Fruit fly (Drosophila melanogaster): ENCODE data around the gene Sfp24Bd.

Gene Sfp24Bd

DNA sequence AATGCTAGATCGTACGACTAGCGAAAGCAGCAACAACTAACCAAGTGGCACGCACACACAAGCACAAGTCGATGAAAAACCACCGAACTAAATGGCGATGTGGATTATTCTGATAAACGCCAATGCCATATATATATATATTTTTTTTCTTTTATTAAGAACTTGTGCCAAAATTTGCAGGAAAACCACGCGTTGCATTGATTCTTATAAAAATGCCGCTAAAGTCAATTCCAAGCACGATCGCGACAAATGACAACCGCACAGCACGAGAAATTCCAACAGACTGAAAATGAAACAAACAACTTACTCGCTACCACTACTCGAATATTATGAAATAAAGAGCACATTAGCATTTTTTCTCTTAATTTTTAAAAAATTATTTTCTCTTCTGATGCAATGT is 12.3 kb downstream of the Sfp24Bd start, which contains the start of gene for (continued):
- TF ChIP-seq CG7786 (GFP tag; optimal IDR thresholded peaks at IDR 0.05): no peak
- TF ChIP-seq bbx (GFP tag; IDR thresholded peaks at IDR 0.05; ENCODE audit: partially characterized antibody): peak; percentile 21; the same call in 1 of the 2 replicates
- no peak for TF ChIP-seq gem (tag; optimal IDR thresholded peaks at IDR 0.05)
- TF ChIP-seq CG9609 (GFP tag; optimal IDR thresholded peaks at IDR 0.05): no peak
- peak; percentile 17; the same call in 1 of the 3 replicates for TF ChIP-seq ci (GFP tag; IDR thresholded peaks at IDR 0.05)
- no peak for TF ChIP-seq lov (optimal IDR thresholded peaks at IDR 0.05)
- TF ChIP-seq lov (GFP tag; IDR thresholded peaks at IDR 0.05): no peak
- no peak for TF ChIP-seq CG11093 (GFP tag; IDR thresholded peaks at IDR 0.05)
- peak; percentile 50 for TF ChIP-seq Med (GFP tag)
- TF ChIP-seq Taf1 (GFP tag; IDR thresholded peaks at IDR 0.05): no peak
- TF ChIP-seq CG10366 (GFP tag; IDR thresholded peaks at IDR 0.05): no peak
- no peak for TF ChIP-seq da (GFP tag; optimal IDR thresholded peaks at IDR 0.05)
- no peak for TF ChIP-seq CG4730 (GFP tag; IDR thresholded peaks at IDR 0.05)
- TF ChIP-seq CG34422 (GFP tag; IDR thresholded peaks at IDR 0.05): peak; percentile 40; the same call in 1 of the 3 replicates
- TF ChIP-seq Neu2 (GFP tag; optimal IDR thresholded peaks at IDR 0.05; ENCODE audit: borderline replicate concordance): no peak
- TF ChIP-seq aop (GFP tag; IDR thresholded peaks at IDR 0.05): no peak
- TF ChIP-seq Ssrp (tag; optimal IDR thresholded peaks at IDR 0.05): no peak
- no peak for TF ChIP-seq Atf3 (GFP tag; optimal IDR thresholded peaks at IDR 0.05)
- TF ChIP-seq cwo (GFP tag; optimal IDR thresholded peaks at IDR 0.05): no peak
- TF ChIP-seq Dek (tag; optimal IDR thresholded peaks at IDR 0.05): no peak
- no peak for TF ChIP-seq jing (GFP tag; optimal IDR thresholded peaks at IDR 0.05)
- TF ChIP-seq bsh (GFP tag; optimal IDR thresholded peaks at IDR 0.05): no peak
- TF ChIP-seq grau (tag; optimal IDR thresholded peaks at IDR 0.05): no peak
- no peak for TF ChIP-seq H2.0 (GFP tag; IDR thresholded peaks at IDR 0.05)
- TF ChIP-seq fd64A (GFP tag; optimal IDR thresholded peaks at IDR 0.05): no peak
- TF ChIP-seq CG18011 (GFP tag; optimal IDR thresholded peaks at IDR 0.05): no peak
- TF ChIP-seq scrt (GFP tag; optimal IDR thresholded peaks at IDR 0.05): no peak
- no peak for TF ChIP-seq CG31224 (GFP tag; IDR thresholded peaks at IDR 0.05)
- TF ChIP-seq CG7928 (GFP tag; optimal IDR thresholded peaks at IDR 0.05): no peak
- TF ChIP-seq CG3838 (GFP tag; optimal IDR thresholded peaks at IDR 0.05): no peak
- TF ChIP-seq CG9932 (GFP tag; IDR thresholded peaks at IDR 0.05): no peak
- no peak for TF ChIP-seq Dp (GFP tag; optimal IDR thresholded peaks at IDR 0.05)
- no peak for TF ChIP-seq Hsf (GFP tag; optimal IDR thresholded peaks at IDR 0.05)
- TF ChIP-seq Kr (GFP tag; optimal IDR thresholded peaks at IDR 0.05): no peak
- no peak for TF ChIP-seq CG12104 (GFP tag; optimal IDR thresholded peaks at IDR 0.05)
- no peak for TF ChIP-seq ftz-f1 (GFP tag; optimal IDR thresholded peaks at IDR 0.05)
- TF ChIP-seq nerfin-1 (tag; optimal IDR thresholded peaks at IDR 0.05): no peak
- no peak for TF ChIP-seq CG18476 (GFP tag; optimal IDR thresholded peaks at IDR 0.05)
- TF ChIP-seq CG17359 (tag; optimal IDR thresholded peaks at IDR 0.05): no peak
- peak; percentile 6; the same call in 1 of the 3 replicates for TF ChIP-seq row (GFP tag; IDR thresholded peaks at IDR 0.05)
- peak; percentile 9; the same call in 1 of the 2 replicates for TF ChIP-seq CG13287 (GFP tag; IDR thresholded peaks at IDR 0.05; ENCODE audit: partially characterized antibody)
- TF ChIP-seq hkb (optimal IDR thresholded peaks at IDR 0.05): no peak
- no peak for TF ChIP-seq hkb (GFP tag; IDR thresholded peaks at IDR 0.05)
- no peak for TF ChIP-seq CG8089 (GFP tag; optimal IDR thresholded peaks at IDR 0.05)
- TF ChIP-seq gfzf (GFP tag; optimal IDR thresholded peaks at IDR 0.05): no peak
- no peak for TF ChIP-seq zfh2 (GFP tag; optimal IDR thresholded peaks at IDR 0.05)
- no peak for TF ChIP-seq CG17361 (GFP tag; IDR thresholded peaks at IDR 0.05)
- no peak for TF ChIP-seq trh (GFP tag; optimal IDR thresholded peaks at IDR 0.05)
- no peak for TF ChIP-seq usp (GFP tag; optimal IDR thresholded peaks at IDR 0.05)
- no peak for TF ChIP-seq gsb (GFP tag; IDR thresholded peaks at IDR 0.05)
- no peak for TF ChIP-seq CG10979 (tag; optimal IDR thresholded peaks at IDR 0.05)
- no peak for TF ChIP-seq twi (tag; optimal IDR thresholded peaks at IDR 0.05)
- no peak for TF ChIP-seq Myb (GFP tag; optimal IDR thresholded peaks at IDR 0.05)
